Worm (Caenorhabditis elegans) whole organism, L2 larva: ENCODE measurements around the gene fbxa-76.

Experiments
- F13H6.1 ChIP-seq: sonication (generic microtip); optimal IDR thresholded peaks from 2 replicates; lab custom pipeline; 2016; ENCODE audit warnings: missing genetic modification characterization, missing compliant biosample characterization
- R02D3.7 ChIP-seq: fragments of 150-350 bp; optimal IDR thresholded peaks from 2 replicates; lab custom pipeline; 2014; ENCODE audit warnings: missing biosample characterization, missing genetic modification characterization
- Y55F3AM.14 ChIP-seq: fragments of 200-800 bp; sonication (Bioruptor generic); optimal IDR thresholded peaks from 2 replicates; lab custom pipeline; 2018; ENCODE audit warnings: mild to moderate bottlenecking, missing genetic modification characterization, missing compliant biosample characterization
- ZK546.5 ChIP-seq: sonication (generic microtip); optimal IDR thresholded peaks from 2 replicates; lab custom pipeline; 2017; ENCODE audit warnings: missing biosample characterization, missing genetic modification characterization
- dmd-4 ChIP-seq: sonication (generic microtip); optimal IDR thresholded peaks from 2 replicates; lab custom pipeline; 2017; ENCODE audit warnings: missing biosample characterization, missing genetic modification characterization
- lin-13 ChIP-seq: fragments of 150-350 bp; optimal IDR thresholded peaks from 2 replicates; lab custom pipeline; 2014; ENCODE audit warnings: missing biosample characterization, missing genetic modification reagents, missing genetic modification characterization
- nhr-129 ChIP-seq: fragments of 150-350 bp; optimal IDR thresholded peaks from 2 replicates; lab custom pipeline; 2014; ENCODE audit warnings: missing biosample characterization, missing genetic modification characterization
- nhr-77 ChIP-seq: fragments of 150-350 bp; optimal IDR thresholded peaks from 2 replicates; lab custom pipeline; 2014; ENCODE audit warnings: missing biosample characterization, missing genetic modification characterization
- snpc-4 ChIP-seq: fragments of 150-350 bp; optimal IDR thresholded peaks from 2 replicates; lab custom pipeline; 2014; ENCODE audit warnings: missing biosample characterization, missing genetic modification characterization
- ztf-4 ChIP-seq: fragments of 150-350 bp; optimal IDR thresholded peaks from 2 replicates; lab custom pipeline; 2014; ENCODE audit warnings: missing biosample characterization, missing genetic modification characterization

fbxa-76 gene

DNA sequence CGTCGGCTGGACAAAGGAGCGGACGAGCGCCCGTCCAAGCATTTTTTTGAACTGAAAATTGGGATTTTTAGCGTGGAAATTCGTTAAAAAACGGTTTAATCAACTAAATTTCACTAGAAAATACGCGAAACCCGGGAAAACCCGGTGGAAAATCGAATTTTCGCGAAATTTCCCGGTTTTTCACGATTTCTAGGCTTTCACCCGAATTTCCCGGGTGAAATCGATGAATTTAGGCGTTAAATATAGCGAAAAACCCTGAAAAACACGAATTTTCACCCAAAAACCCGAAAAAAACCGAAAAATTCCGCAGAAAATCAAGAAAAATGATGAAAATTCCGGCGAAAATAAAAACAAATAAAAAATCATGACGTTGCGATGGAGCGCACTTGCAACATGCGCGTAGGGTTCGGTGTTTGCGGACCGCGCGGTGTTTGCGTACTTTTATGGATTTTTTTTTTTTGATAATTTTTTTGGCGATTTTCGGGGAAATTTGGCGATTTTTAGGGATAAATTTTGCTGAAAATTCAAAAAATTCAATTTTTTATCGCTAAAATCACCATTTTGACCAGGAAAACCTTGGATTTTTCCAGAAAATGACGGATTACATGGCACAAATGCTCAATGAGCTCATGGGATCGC is 46.9 kb downstream of the fbxa-76 start, which contains the start of the genes mrpl-45 and Y119D3B.12 (continued):
- TF ChIP-seq F13H6.1 (tag; lab: Kevin White, UChicago) = peak; percentile 74
- TF ChIP-seq lin-13 (GFP tag; lab: Kevin White, UChicago) = peak; percentile 91
- TF ChIP-seq dmd-4 (tag; lab: Kevin White, UChicago) = no peak
- TF ChIP-seq R02D3.7 (tag; lab: Kevin White, UChicago) = peak; percentile 24
- TF ChIP-seq nhr-77 (tag; lab: Kevin White, UChicago) = no peak
- TF ChIP-seq ztf-4 (tag; lab: Kevin White, UChicago) = peak; percentile 30
- peak; percentile 36 for TF ChIP-seq nhr-129 (tag; lab: Kevin White, UChicago)
- TF ChIP-seq Y55F3AM.14 (GFP tag; lab: Kevin White, UChicago) = no peak
- TF ChIP-seq ZK546.5 (tag; lab: Kevin White, UChicago) = no peak
- TF ChIP-seq snpc-4 = no peak
